Fruit fly (Drosophila melanogaster): ENCODE measurements around the gene CG8745.

CG8745 gene

dm6 chr3L:13905515-13905914, 38.8 kb upstream of the CG8745 start (continued):
- peak; percentile 25; the same call in 1 of the 2 replicates for TF ChIP-seq CG31224 (GFP tag; IDR thresholded peaks at IDR 0.05)
- no peak for TF ChIP-seq HLHmδ (GFP tag; optimal IDR thresholded peaks at IDR 0.05)
- peak; percentile 58 for TF ChIP-seq CG18262 (tag; optimal IDR thresholded peaks at IDR 0.05)
- TF ChIP-seq CG6272 (GFP tag; IDR thresholded peaks at IDR 0.05), result no peak
- no peak for TF ChIP-seq CG1529 (GFP tag; optimal IDR thresholded peaks at IDR 0.05)
- no peak for TF ChIP-seq pum (GFP tag; optimal IDR thresholded peaks at IDR 0.05)
- peak; percentile 77 for TF ChIP-seq gem (tag; optimal IDR thresholded peaks at IDR 0.05)
- TF ChIP-seq CG33213 (GFP tag; optimal IDR thresholded peaks at IDR 0.05), result no peak
- no peak for TF ChIP-seq Dll (GFP tag; IDR thresholded peaks at IDR 0.05; ENCODE audit: partially characterized antibody)
- no peak for TF ChIP-seq CG8478 (optimal IDR thresholded peaks at IDR 0.05)
- peak; percentile 52 for TF ChIP-seq CG4328 (GFP tag; optimal IDR thresholded peaks at IDR 0.05)
- no peak for TF ChIP-seq Usf (GFP tag; optimal IDR thresholded peaks at IDR 0.05)
- no peak for TF ChIP-seq NC2α (GFP tag; optimal IDR thresholded peaks at IDR 0.05)
- TF ChIP-seq ems (GFP tag; optimal IDR thresholded peaks at IDR 0.05), result no peak
- peak; percentile 84 for TF ChIP-seq Hmr (GFP tag; optimal IDR thresholded peaks at IDR 0.05)
- no peak for TF ChIP-seq Doc2 (GFP tag; IDR thresholded peaks at IDR 0.05)
- peak; percentile 32; the same call in 1 of the 3 replicates for TF ChIP-seq CG7357 (GFP tag; IDR thresholded peaks at IDR 0.05)
- no peak for TF ChIP-seq Lim3 (GFP tag; IDR thresholded peaks at IDR 0.05)
- TF ChIP-seq ase (GFP tag; IDR thresholded peaks at IDR 0.05), result no peak
- no peak for TF ChIP-seq usp (GFP tag; optimal IDR thresholded peaks at IDR 0.05)
- no peak for TF ChIP-seq H15 (GFP tag; IDR thresholded peaks at IDR 0.05)
- TF ChIP-seq ATbp (GFP tag; optimal IDR thresholded peaks at IDR 0.05), result peak; percentile 48
- peak; percentile 80 for TF ChIP-seq CG12391 (tag; optimal IDR thresholded peaks at IDR 0.05)
- peak; percentile 32 for TF ChIP-seq CG8388 (GFP tag; optimal IDR thresholded peaks at IDR 0.05)
- no peak for TF ChIP-seq CG9797 (GFP tag; optimal IDR thresholded peaks at IDR 0.05)
- TF ChIP-seq CG12155 (GFP tag; optimal IDR thresholded peaks at IDR 0.05), result peak; percentile 16
- no peak for TF ChIP-seq corto (GFP tag; optimal IDR thresholded peaks at IDR 0.05)
- TF ChIP-seq CrebB (tag; optimal IDR thresholded peaks at IDR 0.05), result peak; percentile 59
- TF ChIP-seq Side (GFP tag; optimal IDR thresholded peaks at IDR 0.05), result no peak
- no peak for TF ChIP-seq cato (GFP tag; optimal IDR thresholded peaks at IDR 0.05; ENCODE audit: borderline replicate concordance)
- TF ChIP-seq otp (GFP tag; IDR thresholded peaks at IDR 0.05), result no peak
- no peak for TF ChIP-seq BEAF-32 (GFP tag; optimal IDR thresholded peaks at IDR 0.05)
- peak; percentile 34 for TF ChIP-seq CG1233 (GFP tag; optimal IDR thresholded peaks at IDR 0.05)
- no peak for TF ChIP-seq CG7786 (GFP tag; optimal IDR thresholded peaks at IDR 0.05)
- TF ChIP-seq CG2120 (GFP tag; optimal IDR thresholded peaks at IDR 0.05), result peak; percentile 55
- peak; percentile 54 for TF ChIP-seq Ets65A (GFP tag)
- peak; percentile 29 for TF ChIP-seq CG4820 (GFP tag; optimal IDR thresholded peaks at IDR 0.05)
- TF ChIP-seq lab (GFP tag; optimal IDR thresholded peaks at IDR 0.05), result peak; percentile 91
- peak; percentile 69 for TF ChIP-seq CG2712 (tag; optimal IDR thresholded peaks at IDR 0.05)
- TF ChIP-seq sisA (GFP tag; IDR thresholded peaks at IDR 0.05), result peak; percentile 19; the same call in 1 of the 2 replicates
- TF ChIP-seq fd96Cb (tag; optimal IDR thresholded peaks at IDR 0.05), result peak; percentile 63
- TF ChIP-seq Bteb2 (GFP tag; optimal IDR thresholded peaks at IDR 0.05), result no peak
- TF ChIP-seq hb (GFP tag; IDR thresholded peaks at IDR 0.05; ENCODE audit: partially characterized antibody), result no peak
- TF ChIP-seq eve (GFP tag; optimal IDR thresholded peaks at IDR 0.05), result peak in 1 of 2 experiments; percentile 33
- 0 out of 2 replicates have a peak, but pooled peaks have one; percentile 11 for TF ChIP-seq esg (GFP tag; conservative IDR thresholded peaks at IDR 0.05)
- TF ChIP-seq vnd (GFP tag; IDR thresholded peaks at IDR 0.05; ENCODE audit: partially characterized antibody), result no peak
- TF ChIP-seq pho (GFP tag; optimal IDR thresholded peaks at IDR 0.05), result no peak
- peak; percentile 15 for TF ChIP-seq gcm (GFP tag; optimal IDR thresholded peaks at IDR 0.05)
- TF ChIP-seq CG2199 (GFP tag; IDR thresholded peaks at IDR 0.05), result no peak
- TF ChIP-seq knrl (GFP tag; IDR thresholded peaks at IDR 0.05; ENCODE audit: partially characterized antibody), result no peak
- no peak for TF ChIP-seq CG14965 (GFP tag; optimal IDR thresholded peaks at IDR 0.05; ENCODE audit: borderline replicate concordance)
- TF ChIP-seq jigr1 (GFP tag; IDR thresholded peaks at IDR 0.05), result no peak

All from whole organism, embryonic.